Fruit fly (Drosophila melanogaster) whole organism, wandering third instar larva: ENCODE data around the gene CG4972.

Experiments
- CG9705 ChIP-seq: fragments of 200-800 bp; sonication (Bioruptor generic); optimal IDR thresholded peaks from 2 replicates; lab custom pipeline; 2018; ENCODE audit warnings: missing biosample characterization, mild to moderate bottlenecking, missing genetic modification characterization
- Mio ChIP-seq: sonication (Bioruptor generic); optimal IDR thresholded peaks from 2 replicates; lab custom pipeline; 2016; ENCODE audit warnings: missing biosample characterization, missing genetic modification characterization
- Myc ChIP-seq: fragments of >200 bp; optimal IDR thresholded peaks from 2 replicates; lab custom pipeline; 2017
- OdsH ChIP-seq: fragments of 200-800 bp; sonication (Bioruptor generic); optimal IDR thresholded peaks from 2 replicates; lab custom pipeline; 2016; ENCODE audit warnings: missing biosample characterization, mild to moderate bottlenecking, missing genetic modification characterization
- brk ChIP-seq: fragments of 200-800 bp; sonication (Bioruptor generic); optimal IDR thresholded peaks from 2 replicates; lab custom pipeline; 2016; ENCODE audit warnings: missing biosample characterization, mild to moderate bottlenecking, missing genetic modification characterization
- ey ChIP-seq: fragments of 200-800 bp; sonication (Bioruptor generic); optimal IDR thresholded peaks from 2 replicates; lab custom pipeline; 2016; ENCODE audit warnings: missing biosample characterization, missing genetic modification characterization
- h ChIP-seq: fragments of 200-800 bp; sonication (Bioruptor generic); optimal IDR thresholded peaks from 3 replicates; lab custom pipeline; 2016; ENCODE audit warnings: missing biosample characterization, mild to moderate bottlenecking, missing genetic modification characterization
- lola ChIP-seq: fragments of >200 bp; optimal IDR thresholded peaks from 2 replicates; lab custom pipeline; 2017; ENCODE audit warnings: missing biosample characterization, missing genetic modification characterization
- pan ChIP-seq: fragments of >200 bp; optimal IDR thresholded peaks from 2 replicates; lab custom pipeline; 2017
- sage ChIP-seq: fragments of 200-800 bp; sonication (Bioruptor generic); optimal IDR thresholded peaks from 2 replicates; lab custom pipeline; 2016; ENCODE audit warnings: missing biosample characterization, mild to moderate bottlenecking, missing genetic modification characterization
- usp ChIP-seq: fragments of >200 bp; optimal IDR thresholded peaks from 2 replicates; lab custom pipeline; 2017; ENCODE audit warnings: missing biosample characterization, missing genetic modification characterization

- TF ChIP-seq CG9705 = no peak
- TF ChIP-seq Myc (lab: Kevin White, UChicago) = no peak
- no peak for TF ChIP-seq lola (GFP tag; lab: Kevin White, UChicago)
- TF ChIP-seq OdsH = no peak
- TF ChIP-seq sage (GFP tag; lab: Kevin White, UChicago) = no peak
- TF ChIP-seq usp (GFP tag; lab: Kevin White, UChicago) = no peak
- no peak for TF ChIP-seq brk (GFP tag; lab: Kevin White, UChicago)
- TF ChIP-seq ey (GFP tag; lab: Kevin White, UChicago) = no peak
- no peak for TF ChIP-seq h (GFP tag; lab: Kevin White, UChicago)
- no peak for TF ChIP-seq Mio
- TF ChIP-seq pan (lab: Kevin White, UChicago) = no peak
These were observed 33.8 kb upstream of the CG4972 start, which contains the start of gene CG34043 for dm6 chr2L:10280772-10281171.
